Worm (Caenorhabditis elegans): ENCODE measurements around the gene odr-8.
A peak's percentile ranks its signal among the peaks of the same experiment; 100 is the strongest.

odr-8 gene

ce11 chrIV:6631704-6632272, 49.3 kb upstream of the odr-8 start, which contains the start of the genes cest-5.1 and C01B10.9 (continued):
- TF ChIP-seq nhr-20 (tag; optimal IDR thresholded peaks at IDR 0.05): peak; percentile 80
- peak; percentile 64 to 95 for TF ChIP-seq efl-1 (optimal IDR thresholded peaks at IDR 0.05)
- TF ChIP-seq efl-1 (GFP tag; optimal IDR thresholded peaks at IDR 0.05 in 1 of 2): peak; percentile 95 to 99
- TF ChIP-seq alr-1 (tag; optimal IDR thresholded peaks at IDR 0.05; ENCODE audit: borderline replicate concordance): no peak
- peak; percentile 93 for TF ChIP-seq ceh-90 (tag; optimal IDR thresholded peaks at IDR 0.05)
- no peak for TF ChIP-seq egl-27 (tag; optimal IDR thresholded peaks at IDR 0.05)
- TF ChIP-seq C04F5.9 (tag; optimal IDR thresholded peaks at IDR 0.05): peak; percentile 86
- TF ChIP-seq ceh-82 (tag; optimal IDR thresholded peaks at IDR 0.05): peak; percentile 48 to 79 (median 61)
- TF ChIP-seq lin-13 (GFP tag; optimal IDR thresholded peaks at IDR 0.05): peak; percentile 42
- TF ChIP-seq C34B4.2 (tag; optimal IDR thresholded peaks at IDR 0.05): no peak
- peak; percentile 91 for TF ChIP-seq nhr-90 (tag; optimal IDR thresholded peaks at IDR 0.05; ENCODE audit: poor library complexity)
- TF ChIP-seq nhr-47 (tag; optimal IDR thresholded peaks at IDR 0.05): peak; percentile 93
- peak; percentile 51 for TF ChIP-seq blmp-1 (tag; optimal IDR thresholded peaks at IDR 0.05)
- TF ChIP-seq isw-1 (GFP tag; IDR thresholded peaks at IDR 0.05): peak; percentile 81
- peak; percentile 98 for TF ChIP-seq rnt-1 (tag; optimal IDR thresholded peaks at IDR 0.05)
- TF ChIP-seq nhr-76 (tag; optimal IDR thresholded peaks at IDR 0.05): no peak
- TF ChIP-seq sup-37 (GFP tag; optimal IDR thresholded peaks at IDR 0.05): peak; percentile 30
- TF ChIP-seq ces-1 (GFP tag; optimal IDR thresholded peaks at IDR 0.05): no peak
- TF ChIP-seq mef-2 (tag; optimal IDR thresholded peaks at IDR 0.05): no peak
- no peak for TF ChIP-seq hlh-17 (GFP tag; optimal IDR thresholded peaks at IDR 0.05; ENCODE audit: borderline replicate concordance)
- TF ChIP-seq unc-98 (GFP tag; IDR thresholded peaks at IDR 0.05): peak; percentile 83
- no peak for TF ChIP-seq pqm-1 (tag; optimal IDR thresholded peaks at IDR 0.05)
- peak; percentile 92 for TF ChIP-seq nhr-85 (tag)
- no peak for TF ChIP-seq zag-1 (tag; optimal IDR thresholded peaks at IDR 0.05)
- TF ChIP-seq nhr-28 (tag; optimal IDR thresholded peaks at IDR 0.05): no peak
- peak; percentile 96 for TF ChIP-seq lin-35 (GFP tag; optimal IDR thresholded peaks at IDR 0.05)
- no peak for TF ChIP-seq nhr-84 (tag; optimal IDR thresholded peaks at IDR 0.05)
- no peak for TF ChIP-seq ama-1 (optimal IDR thresholded peaks at IDR 0.05)
- TF ChIP-seq nhr-71 (tag; optimal IDR thresholded peaks at IDR 0.05): peak; percentile 92
- TF ChIP-seq dpl-1 (GFP tag; optimal IDR thresholded peaks at IDR 0.05): peak; percentile 90 to 95 (median 94)
- peak; percentile 66 for TF ChIP-seq C16A3.4 (tag; optimal IDR thresholded peaks at IDR 0.05)
- peak; percentile 66 for TF ChIP-seq lin-39 (tag; optimal IDR thresholded peaks at IDR 0.05)
- peak; percentile 94 for TF ChIP-seq irx-1 (tag; optimal IDR thresholded peaks at IDR 0.05)
- TF ChIP-seq lsy-2 (tag; optimal IDR thresholded peaks at IDR 0.05): peak; percentile 78 to 82
- TF ChIP-seq efl-3 (GFP tag; optimal IDR thresholded peaks at IDR 0.05): no peak
- no peak for TF ChIP-seq mep-1 (tag; optimal IDR thresholded peaks at IDR 0.05)
- TF ChIP-seq dsc-1 (tag; optimal IDR thresholded peaks at IDR 0.05): peak; percentile 88
- peak; percentile 86 for TF ChIP-seq sox-4 (tag; optimal IDR thresholded peaks at IDR 0.05)

- TF ChIP-seq xbp-1 (tag; optimal IDR thresholded peaks at IDR 0.05) (no peak), ets-5 (GFP tag; IDR thresholded peaks at IDR 0.05) (no peak), ceh-90 (tag; optimal IDR thresholded peaks at IDR 0.05) (no peak), skn-1 (tag; optimal IDR thresholded peaks at IDR 0.05) (no peak), elt-3 (tag; optimal IDR thresholded peaks at IDR 0.05) (no peak), elt-2 (tag; optimal IDR thresholded peaks at IDR 0.05) (peak; percentile 51), mab-9 (GFP tag; IDR thresholded peaks at IDR 0.05) (no peak), swsn-7 (tag; optimal IDR thresholded peaks at IDR 0.05) (no peak), lin-15B (tag; optimal IDR thresholded peaks at IDR 0.05) (no peak), ces-1 (GFP tag; optimal IDR thresholded peaks at IDR 0.05) (no peak), nhr-90 (tag; optimal IDR thresholded peaks at IDR 0.05; ENCODE audit: poor library complexity) (peak; percentile 9), F16B12.6 (tag; optimal IDR thresholded peaks at IDR 0.05) (no peak), lin-35 (GFP tag; optimal IDR thresholded peaks at IDR 0.05) (no peak)
Measured at ce11 chrIV:6627798-6628197, 45.3 kb upstream of the odr-8 start, which contains the start of gene cest-5.2. TSS of gene cest-5.2 (minus strand) at chrIV:6627925.
